Worm (Caenorhabditis elegans) whole organism, L2 larva: Measurements from ENCODE around the gene K03B4.6.

Source experiments
- R02D3.7 ChIP-seq: fragments of 150-350 bp; optimal IDR thresholded peaks from 2 replicates; lab custom pipeline; 2014; ENCODE audit warnings: missing biosample characterization, missing genetic modification characterization
- ama-1 ChIP-seq: fragments of 150-350 bp; optimal IDR thresholded peaks from 2 replicates; lab custom pipeline; 2018; ENCODE audit warnings: inconsistent platforms
- blmp-1 ChIP-seq: sonication (generic microtip); optimal IDR thresholded peaks from 2 replicates; lab custom pipeline; 2017; ENCODE audit warnings: missing genetic modification characterization, mild to moderate bottlenecking, missing compliant biosample characterization, antibody characterized with exemption, moderate library complexity; ENCODE audit not compliant: insufficient read depth
- ceh-16 ChIP-seq: fragments of 150-350 bp; optimal IDR thresholded peaks from 2 replicates; lab custom pipeline; 2014; ENCODE audit warnings: missing biosample characterization, missing genetic modification characterization
- crh-2 ChIP-seq: sonication (generic microtip); optimal IDR thresholded peaks from 2 replicates; lab custom pipeline; 2017; ENCODE audit warnings: missing biosample characterization, missing genetic modification characterization
- egl-27 ChIP-seq: sonication (generic microtip); optimal IDR thresholded peaks from 3 replicates; lab custom pipeline; 2017; ENCODE audit warnings: missing biosample characterization, missing genetic modification reagents, missing genetic modification characterization
- elt-1 ChIP-seq: fragments of 150-350 bp; optimal IDR thresholded peaks from 2 replicates; lab custom pipeline; 2014; ENCODE audit warnings: missing biosample characterization, missing genetic modification characterization
- fos-1 ChIP-seq: fragments of 150-350 bp; optimal IDR thresholded peaks from 2 replicates; lab custom pipeline; 2014; ENCODE audit warnings: missing biosample characterization, missing genetic modification characterization
- lin-13 ChIP-seq: fragments of 150-350 bp; optimal IDR thresholded peaks from 2 replicates; lab custom pipeline; 2014; ENCODE audit warnings: missing biosample characterization, missing genetic modification reagents, missing genetic modification characterization
- lsy-2 ChIP-seq, 2 experiments: fragments of 150-350 bp in 1 of 2; sonication (generic microtip) in 1 of 2; optimal IDR thresholded peaks; 2 replicates each; lab custom pipeline; 2014 to 2017; ENCODE audit warnings: missing biosample characterization in 2 of 2, missing genetic modification characterization in 2 of 2
- mab-5 ChIP-seq: fragments of 150-350 bp; optimal IDR thresholded peaks from 2 replicates; lab custom pipeline; 2014; ENCODE audit warnings: missing biosample characterization, missing genetic modification characterization
- mbf-1 ChIP-seq: sonication (generic microtip); optimal IDR thresholded peaks from 2 replicates; lab custom pipeline; 2017; ENCODE audit warnings: missing biosample characterization, missing genetic modification characterization
- nhr-10 ChIP-seq: sonication (generic microtip); optimal IDR thresholded peaks from 2 replicates; lab custom pipeline; 2017; ENCODE audit warnings: missing biosample characterization, missing genetic modification characterization
- nhr-12 ChIP-seq: fragments of 150-350 bp; optimal IDR thresholded peaks from 2 replicates; lab custom pipeline; 2014; ENCODE audit warnings: missing biosample characterization, missing genetic modification characterization
- nhr-129 ChIP-seq: fragments of 150-350 bp; optimal IDR thresholded peaks from 2 replicates; lab custom pipeline; 2014; ENCODE audit warnings: missing biosample characterization, missing genetic modification characterization
- nhr-21 ChIP-seq: fragments of 150-350 bp; optimal IDR thresholded peaks from 2 replicates; lab custom pipeline; 2014; ENCODE audit warnings: missing biosample characterization, missing genetic modification characterization
- nhr-23 ChIP-seq: fragments of 150-350 bp; optimal IDR thresholded peaks from 2 replicates; lab custom pipeline; 2014; ENCODE audit warnings: missing biosample characterization, missing genetic modification reagents, missing genetic modification characterization
- nhr-237 ChIP-seq: fragments of 150-350 bp; optimal IDR thresholded peaks from 2 replicates; lab custom pipeline; 2014; ENCODE audit warnings: missing biosample characterization, missing genetic modification characterization
- nhr-25 ChIP-seq: fragments of 150-350 bp; sonication (generic microtip); optimal IDR thresholded peaks from 3 replicates; lab custom pipeline; 2014; ENCODE audit warnings: missing biosample characterization, missing genetic modification characterization
- sem-4 ChIP-seq: fragments of 150-350 bp; optimal IDR thresholded peaks from 2 replicates; lab custom pipeline; 2014; ENCODE audit warnings: missing biosample characterization, missing genetic modification reagents, missing genetic modification characterization
- sma-3 ChIP-seq: sonication (generic microtip); optimal IDR thresholded peaks from 2 replicates; lab custom pipeline; 2016; ENCODE audit warnings: missing genetic modification reagents, missing genetic modification characterization, missing compliant biosample characterization
- unc-39 ChIP-seq: fragments of 150-350 bp; optimal IDR thresholded peaks from 2 replicates; lab custom pipeline; 2014; ENCODE audit warnings: missing biosample characterization, missing genetic modification characterization
- unc-55 ChIP-seq: fragments of 150-350 bp; sonication (generic microtip); optimal IDR thresholded peaks from 3 replicates; lab custom pipeline; 2014; ENCODE audit warnings: missing biosample characterization, missing genetic modification reagents, missing genetic modification characterization
- ztf-11 ChIP-seq: sonication (generic microtip); optimal IDR thresholded peaks from 2 replicates; lab custom pipeline; 2017; ENCODE audit warnings: missing biosample characterization, missing genetic modification characterization
- ztf-4 ChIP-seq: fragments of 150-350 bp; optimal IDR thresholded peaks from 2 replicates; lab custom pipeline; 2014; ENCODE audit warnings: missing biosample characterization, missing genetic modification characterization

The K03B4.6 gene

ce11 chrV:4630267-4630666 is 45.7 kb downstream of the K03B4.6 start:
- TF ChIP-seq fos-1 (tag; lab: Kevin White, UChicago) (peak; percentile 64), R02D3.7 (tag; lab: Kevin White, UChicago) (no peak), nhr-10 (no peak), lsy-2 (tag; optimal IDR thresholded peaks at IDR 0.05; lab: Kevin White, UChicago) (no peak), crh-2 (tag; lab: Kevin White, UChicago) (no peak), nhr-21 (tag; lab: Kevin White, UChicago) (no peak)

- peak; percentile 36 for TF ChIP-seq fos-1 (tag; lab: Kevin White, UChicago)
- TF ChIP-seq ztf-11 (tag; lab: Kevin White, UChicago) = no peak
- TF ChIP-seq unc-39 = no peak
- no peak for TF ChIP-seq mbf-1 (tag; lab: Kevin White, UChicago)
- peak; percentile 18 for TF ChIP-seq nhr-129
- TF ChIP-seq elt-1 (tag; lab: Kevin White, UChicago) = peak; percentile 70
- peak; percentile 92 for TF ChIP-seq ceh-16 (tag; lab: Kevin White, UChicago)
- TF ChIP-seq nhr-12 (tag; lab: Kevin White, UChicago) = no peak
- no peak for TF ChIP-seq nhr-237
- TF ChIP-seq nhr-23 (tag; lab: Kevin White, UChicago) = peak; percentile 61
- TF ChIP-seq nhr-21 (tag; lab: Kevin White, UChicago) = peak; percentile 28
- TF ChIP-seq ama-1 = no peak
- peak; percentile 59 for TF ChIP-seq nhr-25 (tag; lab: Kevin White, UChicago)
- TF ChIP-seq sma-3 (GFP tag; lab: Kevin White, UChicago) = peak; percentile 64
- no peak for TF ChIP-seq R02D3.7 (tag; lab: Kevin White, UChicago)
- TF ChIP-seq blmp-1 = peak; percentile 78
- no peak for TF ChIP-seq nhr-10
- no peak for TF ChIP-seq lin-13 (GFP tag; lab: Kevin White, UChicago)
- TF ChIP-seq egl-27 (tag; lab: Kevin White, UChicago) = peak; percentile 45
- TF ChIP-seq crh-2 (tag; lab: Kevin White, UChicago) = peak; percentile 44
These were observed 47.5 kb downstream of the K03B4.6 start, which contains the start of gene pmt-2 for ce11 chrV:4628517-4628930. Gene pmt-2 (plus strand): TSS chrV:4628580.

- TF ChIP-seq sem-4 (tag; lab: Kevin White, UChicago) (no peak), mab-5 (tag; lab: Kevin White, UChicago) (no peak), lin-13 (GFP tag; lab: Kevin White, UChicago) (no peak), nhr-23 (tag; lab: Kevin White, UChicago) (no peak), ceh-16 (tag; lab: Kevin White, UChicago) (no peak), unc-55 (GFP tag; lab: Kevin White, UChicago) (no peak), ztf-4 (no peak)
These were observed 49.6 kb downstream of the K03B4.6 start for ce11 chrV:4626344-4626743.
